Worm (Caenorhabditis elegans) whole organism, L1 larva: Measurements from ENCODE around the gene cope-1.

Source experiments
- C04F5.9 ChIP-seq: sonication (generic microtip); optimal IDR thresholded peaks from 2 replicates; lab custom pipeline; 2016; ENCODE audit warnings: missing genetic modification characterization, missing compliant biosample characterization
- C16A3.4 ChIP-seq: fragments of 150-350 bp; optimal IDR thresholded peaks from 2 replicates; lab custom pipeline; 2014; ENCODE audit warnings: missing biosample characterization, missing genetic modification characterization
- Y116A8C.19 ChIP-seq: sonication (generic microtip); optimal IDR thresholded peaks from 2 replicates; lab custom pipeline; 2016; ENCODE audit warnings: missing compliant biosample characterization, missing genetic modification characterization, borderline replicate concordance
- aly-2 ChIP-seq: fragments of 150-350 bp; optimal IDR thresholded peaks from 2 replicates; lab custom pipeline; 2014; ENCODE audit warnings: missing biosample characterization, missing genetic modification characterization
- blmp-1 ChIP-seq: fragments of 150-350 bp; optimal IDR thresholded peaks from 2 replicates; lab custom pipeline; 2014; ENCODE audit warnings: missing biosample characterization, missing genetic modification characterization
- ceh-63 ChIP-seq: fragments of 200-800 bp; sonication (Bioruptor generic); optimal IDR thresholded peaks from 2 replicates; lab custom pipeline; 2018; ENCODE audit warnings: mild to moderate bottlenecking, missing genetic modification characterization, missing compliant biosample characterization
- ceh-88 ChIP-seq: fragments of 200-800 bp; sonication (Bioruptor generic); IDR thresholded peaks from 2 replicates; pipeline ENCODE4 v1.3.6; 2022; ENCODE audit warnings: missing genetic modification characterization, missing compliant biosample characterization
- ceh-90 ChIP-seq: sonication (generic microtip); optimal IDR thresholded peaks from 2 replicates; lab custom pipeline; 2016; ENCODE audit warnings: missing genetic modification characterization, missing compliant biosample characterization
- dpl-1 ChIP-seq, 3 experiments: fragments of 150-350 bp in 2 of 3; sonication (generic microtip) in 1 of 3; optimal IDR thresholded peaks; 2 replicates each; lab custom pipeline; 2014 to 2017; ENCODE audit warnings: missing biosample characterization in 3 of 3, missing genetic modification characterization in 3 of 3, missing genetic modification reagents in 3 of 3
- efl-1 ChIP-seq, 4 experiments: fragments of 150-350 bp; optimal IDR thresholded peaks in 3 of 4; peaks in 1 of 4; 1 replicate in 1 of 4; 2 replicates in 3 of 4; lab custom pipeline; 2014; ENCODE audit warnings: missing biosample characterization in 2 of 4, missing genetic modification characterization in 2 of 4, missing genetic modification reagents in 2 of 4
- efl-3 ChIP-seq: fragments of 200-800 bp; sonication (Bioruptor generic); optimal IDR thresholded peaks from 2 replicates; lab custom pipeline; 2018; ENCODE audit warnings: mild to moderate bottlenecking, missing genetic modification characterization, missing compliant biosample characterization
- egl-13 ChIP-seq: sonication (generic microtip); optimal IDR thresholded peaks from 2 replicates; lab custom pipeline; 2016; ENCODE audit warnings: missing genotype, missing genetic modification reagents, missing genetic modification characterization, missing compliant biosample characterization
- elt-2 ChIP-seq: sonication (generic microtip); optimal IDR thresholded peaks from 2 replicates; lab custom pipeline; 2016; ENCODE audit warnings: missing genetic modification characterization, mild to moderate bottlenecking, inconsistent platforms, missing compliant biosample characterization, missing genetic modification reagents
- elt-3 ChIP-seq, 6 experiments: fragments of 150-350 bp in 1 of 6; sonication (generic microtip); optimal IDR thresholded peaks; 2 replicates each; lab custom pipeline; 2017 to 2018; ENCODE audit warnings: missing biosample characterization in 6 of 6, missing genetic modification characterization in 6 of 6, inconsistent platforms in 1 of 6
- ets-5 ChIP-seq: fragments of 200-800 bp; sonication (Bioruptor generic); IDR thresholded peaks from 2 replicates; pipeline ENCODE4 v1.3.6; 2022; ENCODE audit warnings: missing genetic modification characterization, missing compliant biosample characterization
- fkh-4 ChIP-seq: sonication (generic microtip); optimal IDR thresholded peaks from 2 replicates; lab custom pipeline; 2016; ENCODE audit warnings: missing compliant biosample characterization, missing genetic modification characterization, borderline replicate concordance
- fkh-8 ChIP-seq: sonication (generic microtip); optimal IDR thresholded peaks from 2 replicates; lab custom pipeline; 2016; ENCODE audit warnings: mild to moderate bottlenecking, missing genetic modification characterization, missing compliant biosample characterization
- fos-1 ChIP-seq: fragments of 150-350 bp; optimal IDR thresholded peaks from 2 replicates; lab custom pipeline; 2014; ENCODE audit warnings: missing biosample characterization, missing genetic modification characterization
- grh-1 ChIP-seq: fragments of 200-800 bp; sonication (Bioruptor generic); IDR thresholded peaks from 2 replicates; pipeline ENCODE4 v1.3.6; 2022; ENCODE audit warnings: missing genetic modification reagents, missing genetic modification characterization, missing compliant biosample characterization
- hlh-4 ChIP-seq: sonication (generic microtip); optimal IDR thresholded peaks from 2 replicates; lab custom pipeline; 2016; ENCODE audit warnings: mild to moderate bottlenecking, missing genetic modification characterization, missing compliant biosample characterization
- hpl-2 ChIP-seq: fragments of 150-350 bp; optimal IDR thresholded peaks from 2 replicates; lab custom pipeline; 2014; ENCODE audit warnings: missing biosample characterization, missing genetic modification reagents, missing genetic modification characterization
- isw-1 ChIP-seq: fragments of 200-800 bp; sonication (Bioruptor generic); IDR thresholded peaks from 2 replicates; pipeline ENCODE4 v1.3.6; 2022; ENCODE audit warnings: missing genetic modification characterization, missing compliant biosample characterization
- lin-14 ChIP-seq: fragments of 200-800 bp; sonication (Bioruptor generic); optimal IDR thresholded peaks from 2 replicates; lab custom pipeline; 2018; ENCODE audit warnings: mild to moderate bottlenecking, missing genetic modification characterization, moderate library complexity, missing compliant biosample characterization
- lin-39 ChIP-seq: fragments of 150-350 bp; optimal IDR thresholded peaks from 2 replicates; lab custom pipeline; 2014; ENCODE audit warnings: missing biosample characterization, missing genetic modification reagents, missing genetic modification characterization
- lsy-2 ChIP-seq, 2 experiments: fragments of 150-350 bp; optimal IDR thresholded peaks; 2 replicates each; lab custom pipeline; 2014; ENCODE audit warnings: missing biosample characterization in 2 of 2, missing genetic modification characterization in 2 of 2
- mab-9 ChIP-seq: fragments of 200-800 bp; sonication (Bioruptor generic); IDR thresholded peaks from 2 replicates; pipeline ENCODE4 v1.3.6; 2022; ENCODE audit warnings: missing genetic modification reagents, missing genetic modification characterization, missing compliant biosample characterization
- mef-2 ChIP-seq: fragments of 150-350 bp; optimal IDR thresholded peaks from 2 replicates; lab custom pipeline; 2014; ENCODE audit warnings: missing biosample characterization, missing genetic modification characterization
- mep-1 ChIP-seq: fragments of 150-350 bp; optimal IDR thresholded peaks from 2 replicates; lab custom pipeline; 2014; ENCODE audit warnings: missing biosample characterization, missing genetic modification characterization
- nhr-19 ChIP-seq: fragments of 200-800 bp; sonication (Bioruptor generic); conservative IDR thresholded peaks from 2 replicates; pipeline ENCODE4 v1.3.6; 2022; ENCODE audit warnings: missing genetic modification characterization, missing compliant biosample characterization
- nhr-85 ChIP-seq: sonication (generic microtip); peaks from one replicate; lab custom pipeline; 2016; ENCODE audit warnings: missing genetic modification characterization, inconsistent platforms, missing compliant biosample characterization
- skn-1 ChIP-seq: fragments of 150-350 bp; optimal IDR thresholded peaks from 2 replicates; lab custom pipeline; 2014; ENCODE audit warnings: missing biosample characterization, missing genetic modification characterization
- snpc-4 ChIP-seq: fragments of 150-350 bp; optimal IDR thresholded peaks from 2 replicates; lab custom pipeline; 2014; ENCODE audit warnings: missing biosample characterization, missing genetic modification characterization
- snu-23 ChIP-seq: sonication (generic microtip); optimal IDR thresholded peaks from 2 replicates; lab custom pipeline; 2016; ENCODE audit warnings: missing genetic modification characterization, missing compliant biosample characterization
- sox-4 ChIP-seq: sonication (generic microtip); optimal IDR thresholded peaks from 2 replicates; lab custom pipeline; 2016; ENCODE audit warnings: missing genetic modification characterization, missing compliant biosample characterization
- swsn-7 ChIP-seq: sonication (generic microtip); optimal IDR thresholded peaks from 2 replicates; lab custom pipeline; 2016; ENCODE audit warnings: missing genetic modification characterization, missing compliant biosample characterization
- tbx-2 ChIP-seq: sonication (generic microtip); optimal IDR thresholded peaks from 2 replicates; lab custom pipeline; 2016; ENCODE audit warnings: missing genetic modification characterization, missing compliant biosample characterization
- xbp-1 ChIP-seq: sonication (generic microtip); optimal IDR thresholded peaks from 2 replicates; lab custom pipeline; 2016; ENCODE audit warnings: missing genetic modification characterization, missing compliant biosample characterization
- zag-1 ChIP-seq: fragments of 150-350 bp; optimal IDR thresholded peaks from 2 replicates; lab custom pipeline; 2014; ENCODE audit warnings: missing biosample characterization, missing genetic modification characterization
- zip-4 ChIP-seq: fragments of 200-800 bp; sonication (Bioruptor generic); optimal IDR thresholded peaks from 2 replicates; lab custom pipeline; 2018; ENCODE audit warnings: mild to moderate bottlenecking, missing genetic modification characterization, moderate library complexity, missing compliant biosample characterization

cope-1 gene

ce11 chrIII:13383159-13383558 lies 42.9 kb upstream of the cope-1 start:
- no peak for TF ChIP-seq efl-1 (optimal IDR thresholded peaks at IDR 0.05; lab: Kevin White, UChicago)
- TF ChIP-seq efl-1 (GFP tag; optimal IDR thresholded peaks at IDR 0.05 in 1 of 2; lab: Kevin White, UChicago), result peak in 1 of 2 experiments; percentile 7
- peak; percentile 57 for TF ChIP-seq xbp-1
- TF ChIP-seq skn-1 (tag; lab: Kevin White, UChicago), result no peak

DNA sequence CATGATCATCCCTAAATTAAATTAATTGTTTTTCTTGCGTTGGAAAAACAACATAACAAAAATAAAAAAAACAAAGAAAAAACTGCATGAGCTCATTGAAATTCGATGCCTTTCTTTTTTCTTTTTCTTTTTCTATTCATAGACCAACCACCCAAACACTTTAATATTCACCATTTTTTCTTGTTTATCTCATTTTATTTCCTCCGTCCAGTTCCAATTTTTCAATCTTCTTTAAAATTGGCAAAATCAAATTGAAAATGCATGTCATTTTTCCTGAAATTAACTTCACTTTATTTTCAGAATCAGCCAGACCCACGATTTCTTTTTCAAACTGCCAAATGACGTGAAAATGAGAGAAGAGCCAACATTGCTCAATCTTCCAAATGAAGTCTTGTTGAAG lies 40.2 kb upstream of the cope-1 start, which contains the start of gene T03F6.4:
Gene T03F6.4 (plus strand): TSS at position 301 of the 400 bp plus-strand sequence.
- TF ChIP-seq hpl-2 (GFP tag; lab: Kevin White, UChicago) (no peak), aly-2 (tag; lab: Kevin White, UChicago) (no peak), grh-1 (GFP tag; lab: Robert Waterston, UW) (no peak), zag-1 (no peak), lin-14 (no peak), blmp-1 (no peak), nhr-85 (tag; lab: Kevin White, UChicago) (no peak), tbx-2 (tag; lab: Kevin White, UChicago) (no peak), isw-1 (GFP tag; lab: Robert Waterston, UW) (no peak), mab-9 (GFP tag; lab: Robert Waterston, UW) (no peak), mef-2 (no peak), C04F5.9 (tag; lab: Kevin White, UChicago) (no peak), lsy-2 (tag; optimal IDR thresholded peaks at IDR 0.05; lab: Kevin White, UChicago) (no peak), ceh-63 (GFP tag; lab: Kevin White, UChicago) (no peak), fkh-8 (tag; lab: Kevin White, UChicago) (no peak), zip-4 (GFP tag; lab: Kevin White, UChicago) (no peak), xbp-1 (no peak), C16A3.4 (tag; lab: Kevin White, UChicago) (no peak), hlh-4 (tag; lab: Kevin White, UChicago) (no peak), fkh-4 (tag; lab: Kevin White, UChicago) (no peak)

DNA sequence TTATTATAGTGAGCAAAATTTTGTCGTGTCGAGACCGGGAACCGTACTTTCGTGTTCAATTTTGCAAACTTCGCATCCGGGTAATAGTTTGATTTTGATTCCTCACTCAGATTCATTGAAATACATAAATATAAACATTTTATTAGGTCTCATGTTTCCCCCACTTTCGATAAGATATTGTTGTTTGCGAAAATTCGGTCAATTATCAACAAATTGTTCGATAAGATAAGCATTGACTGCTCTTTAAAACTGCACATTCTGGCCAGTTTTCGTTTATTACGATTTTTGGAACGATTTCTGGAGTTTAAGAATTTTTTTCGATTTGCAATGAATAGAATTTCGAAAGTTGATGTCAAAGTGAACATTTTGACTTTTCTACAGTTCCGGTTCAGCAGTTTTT lies 37.4 kb upstream of the cope-1 start:
- peak; percentile 73 for TF ChIP-seq elt-2 (tag; lab: Kevin White, UChicago)
- TF ChIP-seq dpl-1 (GFP tag; optimal IDR thresholded peaks at IDR 0.05; lab: Kevin White, UChicago), result no peak
- TF ChIP-seq, all 84 proteins: peak for 1

ce11 chrIII:13389078-13389477 lies 37.0 kb upstream of the cope-1 start, which contains the start of gene T03F6.3:
Gene T03F6.3 (plus strand): TSS chrIII:13389395.
- no peak for TF ChIP-seq efl-3
- TF ChIP-seq nhr-19 (GFP tag; lab: Robert Waterston, UW), result no peak
- TF ChIP-seq, all 84 proteins: peak for 0

DNA sequence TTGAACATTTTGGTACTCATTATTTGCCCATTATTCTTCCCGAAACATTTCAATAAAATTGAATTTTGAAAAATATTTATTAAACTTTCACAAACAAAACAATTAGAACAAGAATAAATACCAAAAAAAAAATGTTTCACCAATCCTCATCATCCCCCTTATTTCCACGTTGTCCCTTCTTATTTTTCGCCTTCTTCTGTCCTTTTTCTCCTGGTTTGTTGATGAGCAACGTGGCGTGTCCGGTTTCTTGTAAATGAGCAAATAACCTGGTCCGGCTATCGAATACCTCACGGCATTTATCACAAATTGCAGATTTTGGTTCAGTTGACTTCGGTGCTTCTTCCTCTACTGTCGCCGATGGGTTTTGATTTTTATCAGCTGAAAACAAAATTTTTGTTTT lies 35.3 kb upstream of the cope-1 start:
- TF ChIP-seq ets-5 (no peak), efl-1 (optimal IDR thresholded peaks at IDR 0.05; lab: Kevin White, UChicago) (no peak), efl-1 (GFP tag; optimal IDR thresholded peaks at IDR 0.05 in 1 of 2; lab: Kevin White, UChicago) (peak in 1 of 2 experiments; percentile 66), nhr-85 (tag; lab: Kevin White, UChicago) (peak; percentile 65)

DNA sequence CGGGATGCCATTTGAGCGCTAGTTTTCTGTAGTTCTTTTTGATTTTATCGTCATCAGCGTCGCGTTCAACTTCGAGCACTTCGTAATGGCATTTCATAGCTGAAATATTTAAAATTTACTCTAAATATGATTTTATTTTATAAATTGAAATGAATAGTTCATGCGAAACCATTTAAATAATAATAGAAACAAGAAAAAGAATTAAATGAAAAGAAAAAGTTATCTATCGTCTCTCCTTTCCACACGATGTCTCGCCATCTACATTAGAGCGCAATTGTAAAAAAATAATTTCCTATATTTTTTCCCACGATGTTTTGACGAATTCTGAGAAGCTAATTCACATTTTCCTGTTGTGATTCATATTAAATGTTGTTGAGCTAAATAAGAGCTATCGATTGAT lies 32.8 kb upstream of the cope-1 start, which contains the start of gene dnj-17:
Gene dnj-17 (minus strand): TSS at position 101 of the 400 bp plus-strand sequence.
- TF ChIP-seq fos-1 (tag; lab: Kevin White, UChicago) (no peak), snpc-4 (no peak), efl-1 (optimal IDR thresholded peaks at IDR 0.05; lab: Kevin White, UChicago) (no peak), efl-1 (GFP tag; optimal IDR thresholded peaks at IDR 0.05 in 1 of 2; lab: Kevin White, UChicago) (peak; percentile 27 to 74), C04F5.9 (tag; lab: Kevin White, UChicago) (no peak)
- TF ChIP-seq, all 84 proteins: peak for 1

ce11 chrIII:13393647-13394046 lies 32.4 kb upstream of the cope-1 start, which contains the start of gene qdpr-1:
Gene qdpr-1 (plus strand): TSS chrIII:13393910.
- TF ChIP-seq ceh-63 (GFP tag; lab: Kevin White, UChicago) (no peak), egl-13 (tag; lab: Kevin White, UChicago) (no peak), nhr-85 (tag; lab: Kevin White, UChicago) (no peak), swsn-7 (no peak), snu-23 (peak; percentile 17), ceh-90 (no peak), fos-1 (tag; lab: Kevin White, UChicago) (no peak), Y116A8C.19 (tag; lab: Kevin White, UChicago) (no peak), aly-2 (tag; lab: Kevin White, UChicago) (no peak), hpl-2 (GFP tag; lab: Kevin White, UChicago) (no peak), blmp-1 (peak; percentile 59), lsy-2 (tag; optimal IDR thresholded peaks at IDR 0.05; lab: Kevin White, UChicago) (peak in 1 of 2 experiments; percentile 12), sox-4 (tag; lab: Kevin White, UChicago) (no peak), lin-39 (tag; lab: Kevin White, UChicago) (no peak), ets-5 (no peak), elt-3 (tag; optimal IDR thresholded peaks at IDR 0.05; lab: Kevin White, UChicago) (peak in 4 of 6 experiments; percentile 43 to 80 (median 54)), mep-1 (no peak), ceh-88 (GFP tag; lab: Robert Waterston, UW) (no peak), dpl-1 (GFP tag; optimal IDR thresholded peaks at IDR 0.05; lab: Kevin White, UChicago) (no peak)
